Worm (Caenorhabditis elegans): ENCODE data around the gene srx-56.

DNA sequence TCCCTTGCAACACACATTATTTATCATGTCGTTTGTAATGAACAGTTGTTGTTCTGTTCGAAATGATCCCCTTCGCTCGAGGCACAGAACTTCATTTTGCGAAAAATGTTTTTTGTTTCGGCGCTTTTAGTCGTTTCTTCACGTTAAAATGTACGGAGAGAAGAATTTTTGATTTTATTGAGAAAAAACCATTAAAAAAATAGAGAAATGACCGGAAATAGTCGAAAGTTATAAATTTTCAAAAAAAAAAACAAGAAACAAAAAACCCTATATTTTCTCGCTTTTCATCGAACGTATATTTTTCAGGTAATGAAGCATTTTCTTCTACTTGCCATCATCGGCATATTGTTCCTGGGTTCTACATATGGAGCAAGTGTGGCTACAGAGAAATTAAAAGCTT lies 41.9 kb upstream of the srx-56 start, which contains the start of gene F10G2.1:
- no peak for TF ChIP-seq him-1 (tag; optimal IDR thresholded peaks at IDR 0.05)
- TF ChIP-seq W03F9.2 (tag; optimal IDR thresholded peaks at IDR 0.05): no peak
- TF ChIP-seq dao-5 (tag; optimal IDR thresholded peaks at IDR 0.05): no peak
